Worm (Caenorhabditis elegans) whole organism, L3 larva: ENCODE data around the gene F55C9.5.

Source experiments
- R02D3.7 ChIP-seq: fragments of 150-350 bp; optimal IDR thresholded peaks from 2 replicates; lab custom pipeline; 2014; ENCODE audit warnings: missing biosample characterization, missing genetic modification characterization
- ZK546.5 ChIP-seq: sonication (generic microtip); optimal IDR thresholded peaks from 2 replicates; lab custom pipeline; 2017; ENCODE audit warnings: missing biosample characterization, missing genetic modification characterization
- aly-2 ChIP-seq: fragments of 150-350 bp; optimal IDR thresholded peaks from 2 replicates; lab custom pipeline; 2014; ENCODE audit warnings: missing biosample characterization, missing genetic modification characterization
- ama-1 ChIP-seq: fragments of 150-350 bp; optimal IDR thresholded peaks from 2 replicates; lab custom pipeline; 2018
- ceh-16 ChIP-seq: sonication (generic microtip); optimal IDR thresholded peaks from 2 replicates; lab custom pipeline; 2017; ENCODE audit warnings: missing biosample characterization, missing genetic modification characterization
- ceh-28 ChIP-seq: fragments of 150-350 bp; optimal IDR thresholded peaks from 2 replicates; lab custom pipeline; 2014; ENCODE audit warnings: missing biosample characterization, missing genetic modification reagents, missing genetic modification characterization
- ceh-82 ChIP-seq: fragments of 150-350 bp; optimal IDR thresholded peaks from 2 replicates; lab custom pipeline; 2014; ENCODE audit warnings: missing biosample characterization, missing genetic modification characterization
- ceh-9 ChIP-seq: sonication (generic microtip); optimal IDR thresholded peaks from 2 replicates; lab custom pipeline; 2018; ENCODE audit warnings: missing biosample characterization, missing genetic modification characterization
- daf-12 ChIP-seq: fragments of 150-350 bp; optimal IDR thresholded peaks from 2 replicates; lab custom pipeline; 2014; ENCODE audit warnings: missing biosample characterization, missing genetic modification reagents, missing genetic modification characterization
- egl-27 ChIP-seq: sonication (generic microtip); optimal IDR thresholded peaks from 4 replicates; lab custom pipeline; 2017; ENCODE audit warnings: missing biosample characterization, missing genetic modification reagents, missing genetic modification characterization
- egl-5 ChIP-seq: fragments of 150-350 bp; optimal IDR thresholded peaks from 2 replicates; lab custom pipeline; 2017; ENCODE audit warnings: missing biosample characterization, missing genetic modification reagents, missing genetic modification characterization, inconsistent platforms
- elt-1 ChIP-seq: fragments of 150-350 bp; optimal IDR thresholded peaks from 2 replicates; lab custom pipeline; 2014; ENCODE audit warnings: missing biosample characterization, missing genetic modification characterization
- elt-2 ChIP-seq: sonication (generic microtip); optimal IDR thresholded peaks from 2 replicates; lab custom pipeline; 2016; ENCODE audit warnings: missing genetic modification reagents, mild to moderate bottlenecking, missing genetic modification characterization, missing compliant biosample characterization
- elt-3 ChIP-seq, 3 experiments: fragments of 150-350 bp in 1 of 3; sonication (generic microtip) in 2 of 3; optimal IDR thresholded peaks; 2 replicates in 2 of 3; 4 replicates in 1 of 3; lab custom pipeline; 2014 to 2017; ENCODE audit warnings: missing biosample characterization in 3 of 3, missing genetic modification characterization in 3 of 3
- eor-1 ChIP-seq, 2 experiments: fragments of 150-350 bp; optimal IDR thresholded peaks; 2 replicates each; lab custom pipeline; 2014 to 2018; ENCODE audit warnings: missing biosample characterization in 2 of 2, missing genetic modification characterization in 2 of 2
- fkh-2 ChIP-seq: fragments of 150-350 bp; optimal IDR thresholded peaks from 2 replicates; lab custom pipeline; 2014; ENCODE audit warnings: missing biosample characterization, missing genetic modification reagents, missing genetic modification characterization
- hmg-11 ChIP-seq: sonication (generic microtip); optimal IDR thresholded peaks from 2 replicates; lab custom pipeline; 2016; ENCODE audit warnings: missing genetic modification characterization, missing compliant biosample characterization
- lin-15B ChIP-seq: fragments of 150-350 bp; optimal IDR thresholded peaks from 2 replicates; lab custom pipeline; 2014; ENCODE audit warnings: missing biosample characterization, missing genetic modification characterization
- lin-39 ChIP-seq: fragments of 150-350 bp; optimal IDR thresholded peaks from 2 replicates; lab custom pipeline; 2018; ENCODE audit warnings: missing biosample characterization, missing genetic modification reagents, missing genetic modification characterization
- mdl-1 ChIP-seq: fragments of 150-350 bp; optimal IDR thresholded peaks from 2 replicates; lab custom pipeline; 2014; ENCODE audit warnings: missing biosample characterization, missing genetic modification characterization
- mml-1 ChIP-seq: fragments of 150-350 bp; sonication (generic microtip); optimal IDR thresholded peaks from 3 replicates; lab custom pipeline; 2014; ENCODE audit warnings: missing biosample characterization, missing genetic modification characterization
- nfya-1 ChIP-seq: sonication (generic microtip); optimal IDR thresholded peaks from 2 replicates; lab custom pipeline; 2017; ENCODE audit warnings: missing genetic modification characterization, mild to moderate bottlenecking, missing compliant biosample characterization, antibody characterized with exemption, moderate library complexity; ENCODE audit not compliant: insufficient read depth
- nhr-11 ChIP-seq: fragments of 150-350 bp; optimal IDR thresholded peaks from 2 replicates; lab custom pipeline; 2014; ENCODE audit warnings: missing biosample characterization, missing genetic modification characterization
- nhr-237 ChIP-seq: fragments of 150-350 bp; optimal IDR thresholded peaks from 2 replicates; lab custom pipeline; 2014; ENCODE audit warnings: missing biosample characterization, missing genetic modification characterization
- nhr-25 ChIP-seq: sonication (generic microtip); optimal IDR thresholded peaks from 2 replicates; lab custom pipeline; 2017; ENCODE audit warnings: missing biosample characterization, missing genetic modification characterization
- nhr-67 ChIP-seq: fragments of 150-350 bp; optimal IDR thresholded peaks from 2 replicates; lab custom pipeline; 2014; ENCODE audit warnings: missing biosample characterization, missing genetic modification characterization
- nhr-77 ChIP-seq: fragments of 150-350 bp; optimal IDR thresholded peaks from 2 replicates; lab custom pipeline; 2014; ENCODE audit warnings: missing biosample characterization, missing genetic modification characterization
- pha-4 ChIP-seq: fragments of 150-350 bp; optimal IDR thresholded peaks from 2 replicates; lab custom pipeline; 2014; ENCODE audit warnings: missing biosample characterization, missing genetic modification reagents, missing genetic modification characterization
- pqm-1 ChIP-seq: fragments of 150-350 bp; optimal IDR thresholded peaks from 2 replicates; lab custom pipeline; 2017; ENCODE audit warnings: missing biosample characterization, missing genetic modification characterization, inconsistent platforms
- sea-2 ChIP-seq: fragments of 150-350 bp; sonication (generic microtip); optimal IDR thresholded peaks from 4 replicates; lab custom pipeline; 2014; ENCODE audit warnings: missing biosample characterization, missing genetic modification reagents, missing genetic modification characterization
- skn-1 ChIP-seq: fragments of 150-350 bp; optimal IDR thresholded peaks from 2 replicates; lab custom pipeline; 2014; ENCODE audit warnings: missing biosample characterization, missing genetic modification characterization
- unc-39 ChIP-seq: sonication (generic microtip); optimal IDR thresholded peaks from 4 replicates; lab custom pipeline; 2017; ENCODE audit warnings: missing biosample characterization, missing genetic modification characterization
- unc-62 ChIP-seq: fragments of 150-350 bp; sonication (generic microtip); optimal IDR thresholded peaks from 4 replicates; lab custom pipeline; 2014; ENCODE audit warnings: missing biosample characterization, missing genetic modification reagents, missing genetic modification characterization
- ztf-11 ChIP-seq: fragments of 150-350 bp; optimal IDR thresholded peaks from 2 replicates; lab custom pipeline; 2014; ENCODE audit warnings: missing biosample characterization, missing genetic modification characterization
- ztf-4 ChIP-seq: fragments of 150-350 bp; optimal IDR thresholded peaks from 2 replicates; lab custom pipeline; 2014; ENCODE audit warnings: missing biosample characterization, missing genetic modification characterization

Gene F55C9.5

DNA sequence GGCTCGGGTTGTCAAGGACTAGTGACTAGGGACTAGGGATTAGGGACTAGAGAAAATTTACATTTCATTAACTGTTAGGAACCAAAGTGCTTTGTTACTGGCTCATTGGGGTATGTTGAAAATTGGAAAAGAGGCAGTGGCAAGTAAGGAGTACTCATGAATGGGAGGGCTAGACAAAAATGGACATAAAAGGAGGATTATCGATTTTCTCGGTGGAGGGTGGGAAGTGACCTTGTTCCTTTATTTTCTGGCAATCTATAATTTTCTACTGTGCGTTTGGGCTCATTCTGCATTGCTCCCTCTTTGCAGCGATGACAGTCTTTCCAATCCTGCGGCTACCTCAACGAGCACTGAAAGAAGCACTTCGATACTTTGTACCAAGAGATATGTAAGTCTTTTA, 4.6 kb upstream of the F55C9.5 start, which contains the start of gene fbxb-60:
Gene fbxb-60, plus strand, starts transcription at position 301 of the 400 bp plus-strand sequence.
- no peak for TF ChIP-seq ceh-16 (tag; lab: Kevin White, UChicago)
- TF ChIP-seq ama-1 (lab: Kevin White, UChicago): no peak
- no peak for TF ChIP-seq fkh-2 (tag; lab: Kevin White, UChicago)
- TF ChIP-seq ceh-9 (tag; lab: Kevin White, UChicago): no peak
- no peak for TF ChIP-seq ceh-28
- TF ChIP-seq mdl-1: no peak
- no peak for TF ChIP-seq elt-2 (tag; lab: Kevin White, UChicago)
- TF ChIP-seq nhr-77 (tag; lab: Kevin White, UChicago): no peak
- no peak for TF ChIP-seq ztf-11 (tag; lab: Kevin White, UChicago)
- TF ChIP-seq ZK546.5 (tag; lab: Kevin White, UChicago): no peak
- TF ChIP-seq nhr-11 (tag; lab: Kevin White, UChicago): no peak
- no peak for TF ChIP-seq eor-1 (tag; optimal IDR thresholded peaks at IDR 0.05; lab: Kevin White, UChicago)
- no peak for TF ChIP-seq lin-15B
- no peak for TF ChIP-seq unc-62
- no peak for TF ChIP-seq pha-4 (tag; lab: Kevin White, UChicago)
- TF ChIP-seq nhr-237 (tag; lab: Kevin White, UChicago): no peak
- no peak for TF ChIP-seq aly-2
- no peak for TF ChIP-seq hmg-11 (tag; lab: Kevin White, UChicago)
- TF ChIP-seq, all 47 proteins: peak for 0

ce11 chrV:19296723-19297122, 3.8 kb upstream of the F55C9.5 start, which contains the start of gene F55C9.6:
TSS of gene F55C9.6 (minus strand) at chrV:19296823.
- no peak for TF ChIP-seq elt-1 (tag; lab: Kevin White, UChicago)
- TF ChIP-seq elt-3 (tag; optimal IDR thresholded peaks at IDR 0.05; lab: Kevin White, UChicago): no peak
- no peak for TF ChIP-seq R02D3.7 (tag; lab: Kevin White, UChicago)
- no peak for TF ChIP-seq pha-4 (tag; lab: Kevin White, UChicago)
- no peak for TF ChIP-seq egl-5 (tag; lab: Kevin White, UChicago)
- TF ChIP-seq pqm-1: no peak
- TF ChIP-seq nfya-1 (tag; lab: Kevin White, UChicago): no peak
- TF ChIP-seq mml-1 (tag; lab: Kevin White, UChicago): no peak

DNA sequence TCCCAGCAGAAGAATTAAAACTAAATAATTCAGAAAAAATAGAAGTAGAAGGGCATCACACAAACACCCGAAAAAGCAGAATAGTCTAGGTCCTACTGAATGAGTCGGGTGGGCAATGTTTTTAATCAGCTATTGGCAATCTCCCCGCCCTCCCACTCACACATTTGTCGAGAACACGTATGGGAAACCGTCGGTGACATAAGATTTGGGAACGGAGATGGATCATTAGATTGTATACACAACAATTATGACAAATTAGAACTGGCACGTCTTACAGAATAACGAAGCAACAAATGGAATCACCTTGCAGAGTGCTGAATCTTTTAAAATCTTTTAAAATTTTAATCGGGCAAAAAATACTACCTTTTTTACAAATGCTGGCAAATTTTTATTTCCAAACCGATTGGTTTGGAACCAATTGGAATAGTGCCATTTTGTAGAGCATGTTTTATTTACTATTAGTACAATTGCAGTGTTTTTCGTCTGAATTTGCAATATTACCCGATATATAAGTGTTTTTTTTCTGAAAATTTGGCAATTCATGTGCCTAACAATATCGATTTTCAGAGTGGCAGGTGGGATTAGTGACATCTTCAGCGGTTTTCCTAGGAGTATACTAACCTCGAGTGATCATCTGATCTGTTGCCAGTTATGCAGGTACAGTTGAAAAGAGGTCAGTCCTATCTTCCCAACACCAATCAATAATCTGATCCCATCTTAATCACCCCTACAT, 4.7 kb downstream of the F55C9.5 start, which contains the start of the genes F55C9.3 and fbxb-57:
Gene F55C9.3, minus strand, starts transcription at position 101 of the 733 bp plus-strand sequence.
Gene fbxb-57, plus strand, starts transcription at position 683 of the 733 bp plus-strand sequence.
- no peak for TF ChIP-seq ZK546.5 (tag; lab: Kevin White, UChicago)

DNA sequence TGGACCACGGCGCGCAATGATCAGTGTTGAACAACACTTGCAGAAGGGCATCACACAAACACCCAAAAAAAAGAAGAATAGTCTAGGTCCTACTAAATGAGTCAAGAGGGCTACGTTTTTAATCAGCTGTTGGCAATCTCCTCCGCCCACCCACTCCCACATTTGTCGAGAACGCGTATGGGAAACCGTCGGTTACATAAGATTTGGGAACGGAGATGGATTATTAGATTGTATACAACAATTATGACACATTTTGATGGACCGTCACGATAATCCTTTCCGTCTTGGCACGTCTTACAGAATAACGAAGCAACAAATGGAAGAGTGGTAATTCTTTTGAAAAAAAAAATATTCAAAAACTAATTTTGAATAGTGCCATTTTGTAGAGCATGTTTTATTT, 7.0 kb downstream of the F55C9.5 start:
- no peak for TF ChIP-seq nfya-1 (tag; lab: Kevin White, UChicago)
- no peak for TF ChIP-seq ceh-28
- no peak for TF ChIP-seq R02D3.7 (tag; lab: Kevin White, UChicago)
- TF ChIP-seq pqm-1: no peak
- no peak for TF ChIP-seq ztf-11 (tag; lab: Kevin White, UChicago)
- no peak for TF ChIP-seq daf-12
- TF ChIP-seq sea-2 (GFP tag; lab: Kevin White, UChicago): no peak
- no peak for TF ChIP-seq ceh-9 (tag; lab: Kevin White, UChicago)
- no peak for TF ChIP-seq unc-39
- TF ChIP-seq nhr-25 (tag; lab: Kevin White, UChicago): no peak
- TF ChIP-seq aly-2: no peak
- TF ChIP-seq ceh-82 (tag; lab: Kevin White, UChicago): no peak

DNA sequence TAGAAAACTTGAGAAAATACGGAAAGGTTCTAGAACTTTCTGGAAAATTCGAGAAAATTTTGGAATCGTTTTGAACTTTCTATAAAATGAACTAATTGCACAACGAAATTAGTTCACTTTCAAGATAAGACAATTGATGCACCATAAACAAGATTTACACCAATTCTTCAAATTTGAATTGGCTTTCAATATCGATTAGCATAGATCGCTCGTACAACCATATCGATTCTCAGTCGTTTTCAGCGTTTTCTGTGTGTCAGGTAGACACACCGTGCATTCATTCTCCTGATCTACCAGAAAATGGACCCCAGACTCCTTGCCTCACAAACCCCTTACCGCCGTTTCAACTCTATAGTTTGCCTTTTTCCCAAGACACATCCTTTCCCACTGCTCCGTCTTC, 10.6 kb downstream of the F55C9.5 start, which contains the start of gene fbxb-117:
Gene fbxb-117, plus strand, starts transcription at position 301 of the 400 bp plus-strand sequence.
- TF ChIP-seq unc-39 (no peak), ZK546.5 (tag; lab: Kevin White, UChicago) (no peak), lin-39 (no peak), nhr-237 (tag; lab: Kevin White, UChicago) (no peak), nhr-11 (tag; lab: Kevin White, UChicago) (no peak), daf-12 (no peak), sea-2 (GFP tag; lab: Kevin White, UChicago) (no peak), skn-1 (no peak), ztf-4 (tag; lab: Kevin White, UChicago) (no peak), nhr-67 (tag; lab: Kevin White, UChicago) (no peak), egl-27 (tag; lab: Kevin White, UChicago) (no peak), egl-5 (tag; lab: Kevin White, UChicago) (no peak)
